Worm (Caenorhabditis elegans) whole organism, L4 larva: ENCODE measurements around the gene btb-16.
A peak's percentile ranks its signal among the peaks of the same experiment; 100 is the strongest.

ENCODE experiments used
- F26F4.8 ChIP-seq: fragments of 200-800 bp; sonication (Bioruptor generic); conservative IDR thresholded peaks from 2 replicates; pipeline ENCODE4 v1.3.6; 2022; ENCODE audit warnings: missing genetic modification characterization, missing compliant biosample characterization
- T20F7.1 ChIP-seq: fragments of 200-800 bp; sonication (Bioruptor generic); optimal IDR thresholded peaks from 2 replicates; lab custom pipeline; 2018; ENCODE audit warnings: mild to moderate bottlenecking, missing genetic modification characterization, missing compliant biosample characterization
- Y75B8A.6 ChIP-seq: fragments of 200-800 bp; sonication (Bioruptor generic); IDR thresholded peaks from 2 replicates; pipeline ENCODE4 v1.3.6; 2022; ENCODE audit warnings: missing genetic modification reagents, missing genetic modification characterization, missing compliant biosample characterization
- ZK546.5 ChIP-seq, 2 experiments: sonication (generic microtip); optimal IDR thresholded peaks; 2 replicates each; lab custom pipeline; 2017; ENCODE audit warnings: missing biosample characterization in 2 of 2, missing genetic modification characterization in 2 of 2
- arid-1 ChIP-seq: fragments of 200-800 bp; sonication (Bioruptor generic); conservative IDR thresholded peaks from 2 replicates; pipeline ENCODE4 v1.3.6; 2022; ENCODE audit warnings: missing genetic modification reagents, missing genetic modification characterization, missing compliant biosample characterization
- ceh-20 ChIP-seq: fragments of 200-800 bp; sonication (Bioruptor generic); IDR thresholded peaks from 2 replicates; pipeline ENCODE4 v1.3.6; 2022; ENCODE audit warnings: missing genetic modification reagents, missing genetic modification characterization, missing compliant biosample characterization
- ceh-62 ChIP-seq: sonication (generic microtip); optimal IDR thresholded peaks from 2 replicates; lab custom pipeline; 2017; ENCODE audit warnings: missing biosample characterization, missing genetic modification characterization
- ceh-82 ChIP-seq: sonication (generic microtip); optimal IDR thresholded peaks from 2 replicates; lab custom pipeline; 2017; ENCODE audit warnings: missing biosample characterization, missing genetic modification characterization
- daf-16 ChIP-seq, 3 experiments: sonication (generic microtip); optimal IDR thresholded peaks; 2 replicates each; lab custom pipeline; 2016 to 2017; ENCODE audit warnings: missing genetic modification characterization in 3 of 3, missing genetic modification reagents in 3 of 3, mild to moderate bottlenecking in 2 of 3, missing compliant biosample characterization in 2 of 3, missing biosample characterization in 1 of 3, moderate library complexity in 1 of 3
- dmd-6 ChIP-seq: fragments of 200-800 bp; sonication (Bioruptor generic); IDR thresholded peaks from 2 replicates; pipeline ENCODE4 v1.3.6; 2022; ENCODE audit warnings: missing genetic modification reagents, missing genetic modification characterization, missing compliant biosample characterization
- duxl-1 ChIP-seq: sonication (generic microtip); optimal IDR thresholded peaks from 2 replicates; lab custom pipeline; 2016; ENCODE audit warnings: mild to moderate bottlenecking, missing genetic modification characterization, moderate library complexity, missing compliant biosample characterization; ENCODE audit not compliant: poor library complexity
- dve-1 ChIP-seq: sonication (generic microtip); optimal IDR thresholded peaks from 2 replicates; lab custom pipeline; 2017; ENCODE audit warnings: antibody characterized with exemption, mild to moderate bottlenecking, missing genetic modification characterization, missing compliant biosample characterization; ENCODE audit not compliant: insufficient read depth
- egl-27 ChIP-seq: sonication (generic microtip); optimal IDR thresholded peaks from 3 replicates; lab custom pipeline; 2017; ENCODE audit warnings: missing biosample characterization, missing genetic modification reagents, missing genetic modification characterization
- fos-1 ChIP-seq: fragments of 150-350 bp; optimal IDR thresholded peaks from 2 replicates; lab custom pipeline; 2014; ENCODE audit warnings: missing biosample characterization, missing genetic modification characterization
- hlh-30 ChIP-seq: sonication (generic microtip); optimal IDR thresholded peaks from 2 replicates; lab custom pipeline; 2017; ENCODE audit warnings: antibody characterized with exemption, mild to moderate bottlenecking, missing genetic modification characterization, missing compliant biosample characterization; ENCODE audit not compliant: insufficient read depth
- jun-1 ChIP-seq: fragments of 150-350 bp; optimal IDR thresholded peaks from 2 replicates; lab custom pipeline; 2014; ENCODE audit warnings: missing biosample characterization, missing genetic modification reagents, missing genetic modification characterization
- lin-29 ChIP-seq: fragments of 200-800 bp; sonication (Bioruptor generic); IDR thresholded peaks from 2 replicates; pipeline ENCODE4 v1.3.6; 2022; ENCODE audit warnings: missing genetic modification reagents, missing genetic modification characterization, missing compliant biosample characterization
- lin-38 ChIP-seq: fragments of 200-800 bp; sonication (Bioruptor generic); IDR thresholded peaks from 2 replicates; pipeline ENCODE4 v1.3.6; 2022; ENCODE audit warnings: missing genetic modification reagents, missing genetic modification characterization, missing compliant biosample characterization
- lir-3 ChIP-seq: sonication (generic microtip); optimal IDR thresholded peaks from 2 replicates; lab custom pipeline; 2016; ENCODE audit warnings: mild to moderate bottlenecking, missing genetic modification characterization, missing compliant biosample characterization
- lsy-2 ChIP-seq, 2 experiments: fragments of 150-350 bp in 1 of 2; sonication (generic microtip) in 1 of 2; optimal IDR thresholded peaks; 2 replicates each; lab custom pipeline; 2014 to 2017; ENCODE audit warnings: missing biosample characterization in 2 of 2, missing genetic modification characterization in 2 of 2
- madf-5 ChIP-seq, 2 experiments: fragments of 200-800 bp; sonication (Bioruptor generic); IDR thresholded peaks; 2 replicates each; pipeline ENCODE4 v1.3.6; 2022; ENCODE audit warnings: missing compliant biosample characterization in 2 of 2, missing genetic modification characterization in 2 of 2
- mes-2 ChIP-seq: sonication (generic microtip); optimal IDR thresholded peaks from 2 replicates; lab custom pipeline; 2016; ENCODE audit warnings: missing genotype, mild to moderate bottlenecking, missing genetic modification characterization, missing compliant biosample characterization; ENCODE audit not compliant: poor library complexity, severe bottlenecking
- mxl-3 ChIP-seq: fragments of 200-800 bp; sonication (Bioruptor generic); optimal IDR thresholded peaks from 2 replicates; lab custom pipeline; 2018; ENCODE audit warnings: mild to moderate bottlenecking, missing genetic modification characterization, missing compliant biosample characterization
- nhr-11 ChIP-seq: fragments of 150-350 bp; optimal IDR thresholded peaks from 2 replicates; lab custom pipeline; 2014; ENCODE audit warnings: missing biosample characterization, missing genetic modification characterization
- nhr-28 ChIP-seq: fragments of 150-350 bp; optimal IDR thresholded peaks from 2 replicates; lab custom pipeline; 2014; ENCODE audit warnings: missing biosample characterization, missing genetic modification characterization
- nhr-41 ChIP-seq: fragments of 200-800 bp; sonication (Bioruptor generic); IDR thresholded peaks from 2 replicates; pipeline ENCODE4 v1.3.6; 2022; ENCODE audit warnings: missing genetic modification reagents, missing genetic modification characterization, missing compliant biosample characterization
- nhr-6 ChIP-seq: fragments of 150-350 bp; optimal IDR thresholded peaks from 2 replicates; lab custom pipeline; 2014; ENCODE audit warnings: missing biosample characterization, missing genetic modification characterization
- nhr-77 ChIP-seq: fragments of 150-350 bp; optimal IDR thresholded peaks from 2 replicates; lab custom pipeline; 2014; ENCODE audit warnings: missing biosample characterization, missing genetic modification characterization
- php-3 ChIP-seq: fragments of 200-800 bp; sonication (Bioruptor generic); IDR thresholded peaks from 2 replicates; pipeline ENCODE4 v1.3.6; 2022; ENCODE audit warnings: missing genetic modification reagents, missing genetic modification characterization, missing compliant biosample characterization
- pqm-1 ChIP-seq: sonication (generic microtip); optimal IDR thresholded peaks from 2 replicates; lab custom pipeline; 2017; ENCODE audit warnings: missing biosample characterization, missing genetic modification characterization
- sdz-12 ChIP-seq: fragments of 200-800 bp; sonication (Bioruptor generic); optimal IDR thresholded peaks from 2 replicates; lab custom pipeline; 2018; ENCODE audit warnings: mild to moderate bottlenecking, missing genetic modification characterization, missing compliant biosample characterization
- set-16 ChIP-seq: fragments of 200-800 bp; sonication (Bioruptor generic); IDR thresholded peaks from 2 replicates; pipeline ENCODE4 v1.3.6; 2022; ENCODE audit warnings: missing genetic modification reagents, missing genetic modification characterization, missing compliant biosample characterization
- snpc-4 ChIP-seq: fragments of 150-350 bp; optimal IDR thresholded peaks from 2 replicates; lab custom pipeline; 2014; ENCODE audit warnings: missing biosample characterization, missing genetic modification characterization
- unc-130 ChIP-seq: sonication (generic microtip); optimal IDR thresholded peaks from 2 replicates; lab custom pipeline; 2016; ENCODE audit warnings: missing genetic modification reagents, missing genetic modification characterization, missing compliant biosample characterization
- unc-39 ChIP-seq: sonication (generic microtip); optimal IDR thresholded peaks from 2 replicates; lab custom pipeline; 2017; ENCODE audit warnings: missing biosample characterization, missing genetic modification characterization
- vab-7 ChIP-seq: fragments of 200-800 bp; sonication (Bioruptor generic); IDR thresholded peaks from 2 replicates; pipeline ENCODE4 v1.3.6; 2022; ENCODE audit warnings: missing genetic modification reagents, missing genetic modification characterization, missing compliant biosample characterization
- zag-1 ChIP-seq: fragments of 150-350 bp; optimal IDR thresholded peaks from 2 replicates; lab custom pipeline; 2014; ENCODE audit warnings: missing biosample characterization, missing genetic modification characterization
- zfp-2 ChIP-seq: sonication (generic microtip); optimal IDR thresholded peaks from 2 replicates; lab custom pipeline; 2016; ENCODE audit warnings: mild to moderate bottlenecking, missing genetic modification characterization, missing compliant biosample characterization
- ztf-7 ChIP-seq: fragments of 150-350 bp; optimal IDR thresholded peaks from 2 replicates; lab custom pipeline; 2014; ENCODE audit warnings: missing biosample characterization, missing genetic modification characterization

The btb-16 gene

DNA sequence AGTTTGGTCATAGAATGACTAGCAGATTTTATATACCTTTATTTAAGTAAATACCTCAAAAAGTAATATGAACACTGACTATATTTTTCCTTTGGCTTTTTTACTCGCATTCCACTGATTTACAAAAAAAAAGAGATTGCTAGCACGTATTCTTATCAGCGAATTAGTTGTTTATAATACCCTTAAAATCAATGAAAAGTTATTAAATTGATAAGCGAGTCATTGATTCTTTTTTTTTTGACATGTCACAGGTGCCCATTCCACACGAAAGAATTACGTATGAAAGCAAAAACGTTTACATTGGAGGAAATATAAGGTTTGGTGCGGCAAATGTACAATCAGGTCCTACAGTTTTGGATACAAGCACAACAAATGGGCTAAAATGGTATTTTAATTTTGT lies 1.5 kb upstream of the btb-16 start, which contains the start of gene btb-17 (continued):
- TF ChIP-seq fos-1, result no peak
- no peak for TF ChIP-seq ceh-62 (tag; lab: Kevin White, UChicago)

DNA sequence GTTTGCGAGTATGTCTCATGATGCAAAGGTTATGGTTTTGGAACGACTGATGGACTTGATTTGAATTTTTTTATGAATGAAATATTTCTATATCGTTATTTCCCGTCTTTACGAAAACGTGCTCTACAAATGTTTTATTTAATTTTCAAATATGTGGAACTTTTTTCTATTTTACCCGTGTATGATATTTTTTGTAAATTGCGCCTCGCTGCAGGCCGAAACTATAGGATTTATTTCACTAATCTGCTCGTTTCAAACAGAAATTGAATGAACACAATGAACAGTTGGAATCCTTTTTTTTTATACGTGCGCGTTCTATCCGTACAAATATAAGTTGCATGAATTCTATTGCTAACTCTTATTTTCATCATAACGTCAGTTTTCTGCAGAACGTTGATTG lies 1.2 kb downstream of the btb-16 start, which contains the start of gene btb-18:
TSS of gene btb-18 (plus strand) at position 301 of the 400 bp plus-strand sequence.
- TF ChIP-seq zag-1 (tag; lab: Kevin White, UChicago) (no peak), pqm-1 (tag; lab: Kevin White, UChicago) (no peak), madf-5 (GFP tag; IDR thresholded peaks at IDR 0.05; lab: Robert Waterston, UW) (no peak), daf-16 (GFP tag; optimal IDR thresholded peaks at IDR 0.05; lab: Kevin White, UChicago) (no peak), daf-16 (tag; optimal IDR thresholded peaks at IDR 0.05; lab: Kevin White, UChicago) (peak; percentile 50), dve-1 (peak; percentile 39), nhr-41 (GFP tag; lab: Robert Waterston, UW) (no peak), Y75B8A.6 (no peak)

DNA sequence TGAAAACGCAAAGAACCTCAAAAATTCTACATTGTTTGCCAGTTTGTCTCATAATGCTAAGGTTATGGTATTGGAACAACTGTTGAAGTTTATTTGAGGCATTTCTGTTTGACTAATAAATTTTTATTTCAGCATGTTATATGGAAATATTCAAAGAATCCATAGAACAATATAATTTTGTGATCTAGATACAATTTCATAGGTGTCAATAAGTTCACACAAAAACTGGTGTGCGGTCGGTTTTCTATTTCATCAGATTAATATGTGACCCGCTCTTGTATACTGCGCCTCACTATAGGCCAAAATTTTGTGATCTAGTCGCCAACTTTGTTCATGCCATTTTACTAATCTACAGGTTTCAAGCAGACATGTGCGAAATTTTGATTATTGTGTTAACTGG lies 2.8 kb downstream of the btb-16 start, which contains the start of gene btb-22:
TSS of gene btb-22 (plus strand) at position 301 of the 400 bp plus-strand sequence.
- no peak for TF ChIP-seq mxl-3 (GFP tag; lab: Kevin White, UChicago)
- TF ChIP-seq unc-39, result no peak
- no peak for TF ChIP-seq nhr-77 (tag; lab: Kevin White, UChicago)
- no peak for TF ChIP-seq ceh-20
- no peak for TF ChIP-seq nhr-6
- TF ChIP-seq lsy-2 (tag; optimal IDR thresholded peaks at IDR 0.05; lab: Kevin White, UChicago), result no peak

DNA sequence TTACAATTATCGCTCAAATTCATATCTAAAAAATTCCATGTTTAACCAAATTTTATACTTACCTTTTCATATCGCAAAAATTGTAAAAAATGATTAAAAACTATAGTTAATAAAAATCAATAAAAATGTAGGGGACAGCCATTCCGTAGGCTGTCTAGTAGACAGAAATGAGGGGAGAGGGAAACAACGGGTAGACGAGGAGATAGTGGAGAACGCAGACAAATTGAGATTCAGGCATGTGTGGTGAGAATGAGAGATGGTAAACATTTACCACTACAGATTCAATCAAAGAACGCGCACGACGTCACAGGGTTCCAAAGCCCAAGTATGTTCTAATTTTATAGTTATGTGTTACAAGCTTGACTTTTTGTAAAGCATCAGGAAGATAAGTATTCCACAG lies 6.9 kb downstream of the btb-16 start:
- TF ChIP-seq sdz-12 (GFP tag; lab: Kevin White, UChicago) (no peak), dve-1 (peak; percentile 62), duxl-1 (tag; lab: Kevin White, UChicago) (peak; percentile 93), snpc-4 (tag; lab: Kevin White, UChicago) (no peak), mes-2 (tag; lab: Kevin White, UChicago) (peak; percentile 55), ZK546.5 (tag; optimal IDR thresholded peaks at IDR 0.05; lab: Kevin White, UChicago) (no peak), unc-130 (no peak), hlh-30 (peak; percentile 22), egl-27 (tag; lab: Kevin White, UChicago) (no peak), dmd-6 (GFP tag; lab: Robert Waterston, UW) (peak; percentile 30; the same call in 1 of the 2 replicates), nhr-28 (tag; lab: Kevin White, UChicago) (peak; percentile 56), lin-29 (no peak), daf-16 (GFP tag; optimal IDR thresholded peaks at IDR 0.05; lab: Kevin White, UChicago) (no peak), daf-16 (tag; optimal IDR thresholded peaks at IDR 0.05; lab: Kevin White, UChicago) (peak; percentile 81), T20F7.1 (GFP tag; lab: Kevin White, UChicago) (no peak)

DNA sequence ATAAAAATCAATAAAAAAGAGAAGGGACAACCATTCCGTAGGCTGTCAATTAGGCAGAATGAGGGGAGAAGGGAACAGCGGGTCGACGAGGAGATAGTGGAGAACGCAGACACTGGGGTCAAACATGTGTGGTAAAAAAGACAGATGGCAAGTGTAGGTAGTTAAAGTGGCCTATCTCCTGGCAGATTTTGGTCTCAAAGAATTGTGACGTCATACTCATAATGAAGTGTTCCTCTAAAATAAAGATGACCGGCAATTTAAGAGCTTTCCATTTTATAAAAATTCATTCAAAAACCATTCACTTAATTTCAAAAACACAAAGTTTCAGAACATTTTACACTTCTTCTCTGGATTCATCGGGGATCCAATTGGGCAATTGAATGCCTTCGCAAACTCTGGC lies 13.3 kb downstream of the btb-16 start:
- TF ChIP-seq dmd-6 (GFP tag; lab: Robert Waterston, UW), result peak; percentile 19; the same call in 1 of the 2 replicates

DNA sequence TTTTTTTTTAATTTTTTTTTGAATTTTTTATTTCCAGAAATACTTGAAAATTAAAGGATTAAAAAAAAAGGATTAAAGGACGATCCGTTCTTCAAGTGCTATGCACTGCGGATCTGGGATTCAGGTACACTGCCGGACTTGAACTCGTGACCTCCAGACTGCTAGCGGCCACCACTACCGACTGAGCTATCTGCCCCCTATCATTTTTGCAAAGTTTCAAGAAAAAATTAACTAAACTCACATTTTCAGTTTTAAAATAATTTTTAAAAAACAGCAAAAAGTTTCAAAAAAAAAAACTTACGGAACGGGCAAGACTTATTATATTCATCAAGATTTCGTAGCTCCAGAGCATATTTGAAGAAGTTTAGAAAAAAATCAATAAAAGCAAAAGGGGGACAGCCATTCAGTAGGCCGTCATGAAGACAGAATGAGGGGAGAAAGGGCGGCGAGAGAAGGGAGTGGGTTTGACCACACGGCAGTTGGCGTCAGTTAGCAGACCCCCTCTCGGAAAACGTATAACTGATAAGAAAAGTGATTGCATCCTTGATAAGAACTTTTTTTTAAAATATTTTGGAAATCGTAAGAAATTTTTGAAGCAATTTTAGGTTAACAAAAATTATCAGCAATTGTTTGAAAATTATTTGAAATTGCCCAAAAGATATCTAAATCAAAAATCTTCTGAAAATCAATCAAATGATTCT lies 14.4 kb downstream of the btb-16 start:
- TF ChIP-seq ceh-82 (tag; lab: Kevin White, UChicago), result no peak
- no peak for TF ChIP-seq daf-16 (GFP tag; optimal IDR thresholded peaks at IDR 0.05; lab: Kevin White, UChicago)
- TF ChIP-seq daf-16 (tag; optimal IDR thresholded peaks at IDR 0.05; lab: Kevin White, UChicago), result peak; percentile 11
- no peak for TF ChIP-seq arid-1 (GFP tag; lab: Robert Waterston, UW)
- no peak for TF ChIP-seq F26F4.8 (GFP tag; lab: Robert Waterston, UW)
- no peak for TF ChIP-seq jun-1 (tag; lab: Kevin White, UChicago)
- no peak for TF ChIP-seq ztf-7 (tag; lab: Kevin White, UChicago)
- peak; percentile 23 for TF ChIP-seq nhr-28 (tag; lab: Kevin White, UChicago)
- no peak for TF ChIP-seq vab-7 (GFP tag; lab: Robert Waterston, UW)
- TF ChIP-seq duxl-1 (tag; lab: Kevin White, UChicago), result peak; percentile 69
- TF ChIP-seq nhr-11 (tag; lab: Kevin White, UChicago), result no peak
- no peak for TF ChIP-seq lin-29
- TF ChIP-seq zfp-2 (tag; lab: Kevin White, UChicago), result no peak
- peak; percentile 13; the same call in 1 of the 2 replicates for TF ChIP-seq dmd-6 (GFP tag; lab: Robert Waterston, UW)
- no peak for TF ChIP-seq set-16
- no peak for TF ChIP-seq php-3 (GFP tag; lab: Robert Waterston, UW)
- TF ChIP-seq pqm-1 (tag; lab: Kevin White, UChicago), result peak; percentile 56
- TF ChIP-seq lir-3 (tag; lab: Kevin White, UChicago), result no peak
- TF ChIP-seq lin-38 (GFP tag; lab: Robert Waterston, UW), result peak; percentile 40
